Fruit fly (Drosophila melanogaster): ENCODE results near the gene CG33796.

- TF ChIP-seq psq (GFP tag; optimal IDR thresholded peaks at IDR 0.05) (no peak), Dfd (GFP tag; optimal IDR thresholded peaks at IDR 0.05) (no peak), pan (optimal IDR thresholded peaks at IDR 0.05) (no peak), dsf (GFP tag; optimal IDR thresholded peaks at IDR 0.05; ENCODE audit: borderline replicate concordance) (no peak)
Observed at dm6 chr3L:16214533-16215207, 44.8 kb upstream of the CG33796 start.
